Worm (Caenorhabditis elegans): ENCODE measurements around the gene spe-18.

Gene spe-18

ce11 chrII:13130576-13130975 is 22.6 kb downstream of the spe-18 start (continued):
- TF ChIP-seq F33H1.4 (GFP tag; IDR thresholded peaks at IDR 0.05) (peak; percentile 28; the same call in 1 of the 2 replicates), efl-1 (GFP tag; optimal IDR thresholded peaks at IDR 0.05) (peak; percentile 77), die-1 (tag; optimal IDR thresholded peaks at IDR 0.05) (no peak), F37B4.10 (GFP tag; IDR thresholded peaks at IDR 0.05) (no peak), nhr-27 (tag; optimal IDR thresholded peaks at IDR 0.05) (no peak), dpl-1 (GFP tag; optimal IDR thresholded peaks at IDR 0.05) (no peak), zim-3 (tag; optimal IDR thresholded peaks at IDR 0.05) (no peak), zfh-2 (GFP tag; conservative IDR thresholded peaks at IDR 0.05) (no peak)

ce11 chrII:13129602-13130001 is 23.6 kb downstream of the spe-18 start, which contains the start of gene F29C12.6:
TSS of gene F29C12.6 (plus strand) at chrII:13129902.
- no peak for TF ChIP-seq nhr-90 (tag; optimal IDR thresholded peaks at IDR 0.05)

- TF ChIP-seq madf-6 (GFP tag; IDR thresholded peaks at IDR 0.05): no peak
- TF ChIP-seq ccch-3 (GFP tag; optimal IDR thresholded peaks at IDR 0.05): no peak
- no peak for TF ChIP-seq lag-1 (GFP tag; IDR thresholded peaks at IDR 0.05)
- TF ChIP-seq F52B5.7 (tag; optimal IDR thresholded peaks at IDR 0.05): no peak
- no peak for TF ChIP-seq rec-8 (tag; optimal IDR thresholded peaks at IDR 0.05)
- no peak for TF ChIP-seq let-607 (tag; optimal IDR thresholded peaks at IDR 0.05)
- TF ChIP-seq lin-54 (GFP tag; optimal IDR thresholded peaks at IDR 0.05): no peak
- TF ChIP-seq snpc-4 (GFP tag; optimal IDR thresholded peaks at IDR 0.05): no peak
- no peak for TF ChIP-seq snpc-4 (tag; optimal IDR thresholded peaks at IDR 0.05)
- TF ChIP-seq snpc-3.4 (tag; optimal IDR thresholded peaks at IDR 0.05): no peak
- TF ChIP-seq F55B11.4 (tag; optimal IDR thresholded peaks at IDR 0.05; ENCODE audit: borderline replicate concordance, insufficient read depth): no peak
- no peak for TF ChIP-seq ama-1 (optimal IDR thresholded peaks at IDR 0.05)
- TF ChIP-seq ama-1 (GFP tag; optimal IDR thresholded peaks at IDR 0.05): no peak
- no peak for TF ChIP-seq xnd-1 (tag; optimal IDR thresholded peaks at IDR 0.05)
- TF ChIP-seq C06A6.2 (GFP tag; conservative IDR thresholded peaks at IDR 0.05): no peak
- no peak for TF ChIP-seq ZK185.1 (tag; optimal IDR thresholded peaks at IDR 0.05; ENCODE audit: poor library complexity, severe bottlenecking)
- no peak for TF ChIP-seq let-526 (GFP tag; IDR thresholded peaks at IDR 0.05)
- no peak for TF ChIP-seq chd-7 (tag; optimal IDR thresholded peaks at IDR 0.05)
- no peak for TF ChIP-seq rpc-1 (optimal IDR thresholded peaks at IDR 0.05)
- TF ChIP-seq rpc-1 (tag; optimal IDR thresholded peaks at IDR 0.05): no peak
- no peak for TF ChIP-seq attf-6 (GFP tag; IDR thresholded peaks at IDR 0.05)
- TF ChIP-seq mxl-1 (tag; optimal IDR thresholded peaks at IDR 0.05): no peak
These were observed 30.5 kb downstream of the spe-18 start, which contains the start of gene bath-45 for ce11 chrII:13122720-13123119. TSS of gene bath-45 (plus strand) at chrII:13123020.

DNA sequence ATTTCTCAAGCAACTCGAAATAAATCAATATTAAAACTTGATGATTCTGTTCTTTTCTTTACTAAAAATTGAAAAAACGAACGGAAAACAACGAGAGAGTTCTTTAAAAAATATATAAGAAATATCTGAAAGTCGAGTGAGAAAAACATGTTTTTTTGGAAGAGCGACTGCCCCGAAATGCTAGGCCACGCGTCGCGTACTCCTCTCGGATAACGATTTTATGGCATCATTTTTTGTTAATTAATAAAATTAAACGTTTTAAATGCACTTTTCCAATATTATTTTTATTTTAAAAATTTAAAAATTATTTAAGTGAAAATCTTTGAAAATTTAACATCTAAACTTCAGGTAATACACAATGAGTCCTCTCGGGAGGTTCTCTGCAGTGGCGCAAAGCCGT is 36.1 kb downstream of the spe-18 start, which contains the start of gene gfm-1:
TSS of gene gfm-1 (plus strand) at position 349 of the 400 bp plus-strand sequence.
- TF ChIP-seq sptf-2 (GFP tag; optimal IDR thresholded peaks at IDR 0.05): no peak
- peak; percentile 6 for TF ChIP-seq B0035.1 (tag; optimal IDR thresholded peaks at IDR 0.05)
- no peak for TF ChIP-seq ztf-3 (GFP tag; optimal IDR thresholded peaks at IDR 0.05)
- TF ChIP-seq madf-10 (tag; optimal IDR thresholded peaks at IDR 0.05): peak; percentile 6
- no peak for TF ChIP-seq mel-28 (tag; optimal IDR thresholded peaks at IDR 0.05; ENCODE audit: borderline replicate concordance)
- peak in 1 of 3 experiments; percentile 41 for TF ChIP-seq lin-35 (GFP tag; optimal IDR thresholded peaks at IDR 0.05)
- TF ChIP-seq cebp-2 (GFP tag; IDR thresholded peaks at IDR 0.05): no peak
- no peak for TF ChIP-seq tbp1 (GFP tag; optimal IDR thresholded peaks at IDR 0.05)
- TF ChIP-seq snpc-4 (GFP tag; optimal IDR thresholded peaks at IDR 0.05): no peak
- TF ChIP-seq snpc-4 (tag; optimal IDR thresholded peaks at IDR 0.05): peak in 2 of 4 experiments; percentile 33 to 56
- peak; percentile 44 for TF ChIP-seq K12H6.12 (tag; optimal IDR thresholded peaks at IDR 0.05)
- TF ChIP-seq D2030.7 (GFP tag; IDR thresholded peaks at IDR 0.05): peak; percentile 44; the same call in 1 of the 2 replicates
- TF ChIP-seq snpc-1.1 (tag; optimal IDR thresholded peaks at IDR 0.05; ENCODE audit: insufficient read depth): peak; percentile 51
- TF ChIP-seq tlf-1 (GFP tag; optimal IDR thresholded peaks at IDR 0.05): no peak
- peak; percentile 52 for TF ChIP-seq athp-1 (tag; optimal IDR thresholded peaks at IDR 0.05)
- 0 out of 2 replicates have a peak, but pooled peaks have one; percentile 6 for TF ChIP-seq lir-1 (GFP tag; conservative IDR thresholded peaks at IDR 0.05)
- peak; percentile 51 for TF ChIP-seq ceh-27 (GFP tag; optimal IDR thresholded peaks at IDR 0.05)
